Fruit fly (Drosophila melanogaster) whole organism, prepupa: ENCODE measurements around the gene Cpr66Cb.

Experiments
- Blimp-1 ChIP-seq: fragments of 200-800 bp; sonication (Bioruptor generic); optimal IDR thresholded peaks from 3 replicates; lab custom pipeline; 2017; ENCODE audit warnings: missing biosample characterization, missing genetic modification characterization, mild to moderate bottlenecking, moderate library complexity, missing genetic modification reagents
- CG10669 ChIP-seq: fragments of 200-800 bp; sonication (Bioruptor generic); optimal IDR thresholded peaks from 3 replicates; lab custom pipeline; 2018; ENCODE audit warnings: missing biosample characterization, mild to moderate bottlenecking, missing genetic modification characterization, moderate library complexity
- CG11294 ChIP-seq: fragments of 200-800 bp; sonication (Bioruptor generic); IDR thresholded peaks from 2 replicates; pipeline ENCODE4 v1.3.6; 2022; ENCODE audit warnings: missing biosample characterization, missing genetic modification characterization
- CG11762 ChIP-seq: fragments of 200-800 bp; sonication (Bioruptor generic); optimal IDR thresholded peaks from 3 replicates; lab custom pipeline; 2016; ENCODE audit warnings: missing biosample characterization, missing genetic modification characterization; ENCODE audit not compliant: insufficient read depth
- CG15336 ChIP-seq: fragments of 200-800 bp; sonication (Bioruptor generic); IDR thresholded peaks from 2 replicates; pipeline ENCODE4 v1.3.6; 2022; ENCODE audit warnings: missing biosample characterization, missing genetic modification characterization
- CG1621 ChIP-seq: fragments of 200-800 bp; sonication (Bioruptor generic); optimal IDR thresholded peaks from 3 replicates; lab custom pipeline; 2018; ENCODE audit warnings: missing biosample characterization, mild to moderate bottlenecking, missing genetic modification characterization
- CG16779 ChIP-seq: fragments of 200-800 bp; sonication (Bioruptor generic); optimal IDR thresholded peaks from 3 replicates; lab custom pipeline; 2017; ENCODE audit warnings: missing biosample characterization, mild to moderate bottlenecking, missing genetic modification characterization
- CG3032 ChIP-seq: fragments of 200-800 bp; optimal IDR thresholded peaks from 2 replicates; lab custom pipeline; 2019; ENCODE audit warnings: missing biosample characterization, mild to moderate bottlenecking, missing genetic modification characterization, moderate library complexity
- CG31627 ChIP-seq: fragments of 200-800 bp; sonication (Bioruptor generic); optimal IDR thresholded peaks from 3 replicates; lab custom pipeline; 2016; ENCODE audit warnings: missing biosample characterization, missing genetic modification characterization
- CG4318 ChIP-seq: fragments of 200-800 bp; sonication (Bioruptor generic); optimal IDR thresholded peaks from 3 replicates; lab custom pipeline; 2017; ENCODE audit warnings: missing biosample characterization, mild to moderate bottlenecking, missing genetic modification characterization
- CG6163 ChIP-seq: fragments of 200-800 bp; sonication (Bioruptor generic); IDR thresholded peaks from 3 replicates; pipeline ENCODE4 v1.3.6; 2022; ENCODE audit warnings: missing biosample characterization, missing genetic modification characterization
- CG6276 ChIP-seq: fragments of 200-800 bp; sonication (Bioruptor generic); optimal IDR thresholded peaks from 2 replicates; lab custom pipeline; 2017; ENCODE audit warnings: missing biosample characterization, mild to moderate bottlenecking, missing genetic modification characterization
- CG6792 ChIP-seq: fragments of 200-800 bp; sonication (Bioruptor generic); optimal IDR thresholded peaks from 3 replicates; lab custom pipeline; 2016; ENCODE audit warnings: missing biosample characterization, missing genetic modification characterization
- CG6808 ChIP-seq: fragments of 200-800 bp; sonication (Bioruptor generic); optimal IDR thresholded peaks from 3 replicates; lab custom pipeline; 2017; ENCODE audit warnings: missing biosample characterization, missing genetic modification characterization, mild to moderate bottlenecking, moderate library complexity, missing genetic modification reagents
- CG8319 ChIP-seq: fragments of 200-800 bp; sonication (Bioruptor generic); optimal IDR thresholded peaks from 3 replicates; lab custom pipeline; 2016; ENCODE audit warnings: missing biosample characterization, missing genetic modification characterization
- Eip75B ChIP-seq: fragments of 200-800 bp; sonication (Bioruptor generic); optimal IDR thresholded peaks from 3 replicates; lab custom pipeline; 2016; ENCODE audit warnings: missing biosample characterization, missing genetic modification characterization
- Eip78C ChIP-seq: fragments of 200-800 bp; sonication (Bioruptor generic); peaks from one replicate; lab custom pipeline; 2016; ENCODE audit warnings: missing biosample characterization, missing genetic modification characterization
- Ets21C ChIP-seq: fragments of 200-800 bp; sonication (Bioruptor generic); optimal IDR thresholded peaks from 3 replicates; lab custom pipeline; 2016; ENCODE audit warnings: missing biosample characterization, missing genetic modification characterization
- Ets96B ChIP-seq: fragments of 200-800 bp; optimal IDR thresholded peaks from 2 replicates; lab custom pipeline; 2019; ENCODE audit warnings: missing biosample characterization, mild to moderate bottlenecking, missing genetic modification characterization, moderate library complexity
- Hr38 ChIP-seq: sonication (Bioruptor generic); optimal IDR thresholded peaks from 2 replicates; lab custom pipeline; 2016; ENCODE audit warnings: missing biosample characterization, missing genetic modification characterization
- Hr39 ChIP-seq: fragments of 200-800 bp; sonication (Bioruptor generic); optimal IDR thresholded peaks from 2 replicates; lab custom pipeline; 2016; ENCODE audit warnings: missing biosample characterization, missing genetic modification characterization
- Hr4 ChIP-seq: fragments of 200-800 bp; sonication (Bioruptor generic); optimal IDR thresholded peaks from 3 replicates; lab custom pipeline; 2016; ENCODE audit warnings: missing biosample characterization, missing genetic modification characterization
- Met ChIP-seq: fragments of 200-800 bp; sonication (Bioruptor generic); optimal IDR thresholded peaks from 3 replicates; lab custom pipeline; 2016; ENCODE audit warnings: missing biosample characterization, missing genetic modification characterization
- OdsH ChIP-seq: fragments of 200-800 bp; sonication (Bioruptor generic); optimal IDR thresholded peaks from 3 replicates; lab custom pipeline; 2016; ENCODE audit warnings: missing biosample characterization, missing genetic modification characterization
- Smox ChIP-seq: fragments of 200-800 bp; sonication (Bioruptor generic); optimal IDR thresholded peaks from 3 replicates; lab custom pipeline; 2016; ENCODE audit warnings: missing biosample characterization, missing genetic modification characterization
- Sox102F ChIP-seq: fragments of 200-800 bp; sonication (Bioruptor generic); optimal IDR thresholded peaks from 2 replicates; lab custom pipeline; 2016; ENCODE audit warnings: missing biosample characterization, mild to moderate bottlenecking, missing genetic modification characterization
- Sox14 ChIP-seq: fragments of 200-800 bp; sonication (Bioruptor generic); optimal IDR thresholded peaks from 3 replicates; lab custom pipeline; 2016; ENCODE audit warnings: missing biosample characterization, missing genetic modification characterization
- Sox15 ChIP-seq: fragments of 200-800 bp; sonication (Bioruptor generic); optimal IDR thresholded peaks from 3 replicates; lab custom pipeline; 2016; ENCODE audit warnings: missing biosample characterization, missing genetic modification characterization
- achi ChIP-seq: fragments of 200-800 bp; sonication (Bioruptor generic); optimal IDR thresholded peaks from 3 replicates; lab custom pipeline; 2016; ENCODE audit warnings: missing biosample characterization, missing genetic modification characterization
- acj6 ChIP-seq: fragments of 200-800 bp; sonication (Bioruptor generic); optimal IDR thresholded peaks from 3 replicates; lab custom pipeline; 2016; ENCODE audit warnings: missing biosample characterization, missing genetic modification characterization
- cyc ChIP-seq: fragments of 200-800 bp; sonication (Bioruptor generic); optimal IDR thresholded peaks from 3 replicates; lab custom pipeline; 2016; ENCODE audit warnings: missing biosample characterization, missing genetic modification characterization
- dac ChIP-seq: fragments of 200-800 bp; sonication (Bioruptor generic); optimal IDR thresholded peaks from 2 replicates; lab custom pipeline; 2017; ENCODE audit warnings: missing biosample characterization, mild to moderate bottlenecking, missing genetic modification characterization
- dsx ChIP-seq: fragments of 200-800 bp; optimal IDR thresholded peaks from 3 replicates; lab custom pipeline; 2019; ENCODE audit warnings: missing biosample characterization, mild to moderate bottlenecking, missing genetic modification characterization, moderate library complexity; ENCODE audit not compliant: poor library complexity, severe bottlenecking
- eg ChIP-seq: fragments of 200-800 bp; sonication (Bioruptor generic); IDR thresholded peaks from 3 replicates; pipeline ENCODE4 v1.3.6; 2022; ENCODE audit warnings: missing biosample characterization, missing genetic modification characterization
- esn ChIP-seq: fragments of 200-800 bp; sonication (Bioruptor generic); optimal IDR thresholded peaks from 2 replicates; lab custom pipeline; 2016; ENCODE audit warnings: missing biosample characterization, mild to moderate bottlenecking, missing genetic modification characterization, moderate library complexity
- fd59A ChIP-seq: fragments of 200-800 bp; sonication (Bioruptor generic); optimal IDR thresholded peaks from 2 replicates; lab custom pipeline; 2017; ENCODE audit warnings: missing biosample characterization, mild to moderate bottlenecking, missing genetic modification characterization, missing genetic modification reagents
- fkh ChIP-seq: fragments of 200-800 bp; sonication (Bioruptor generic); optimal IDR thresholded peaks from 3 replicates; lab custom pipeline; 2017; ENCODE audit warnings: missing biosample characterization, mild to moderate bottlenecking, missing genetic modification characterization, moderate library complexity
- lz ChIP-seq: fragments of 200-800 bp; sonication (Bioruptor generic); optimal IDR thresholded peaks from 3 replicates; lab custom pipeline; 2016; ENCODE audit warnings: missing biosample characterization, missing genetic modification characterization
- net ChIP-seq: fragments of 200-800 bp; sonication (Bioruptor generic); optimal IDR thresholded peaks from 3 replicates; lab custom pipeline; 2016; ENCODE audit warnings: missing biosample characterization, missing genetic modification characterization
- pdm3 ChIP-seq: fragments of 200-800 bp; sonication (Bioruptor generic); optimal IDR thresholded peaks from 3 replicates; lab custom pipeline; 2016; ENCODE audit warnings: missing biosample characterization, missing genetic modification characterization
- salr ChIP-seq, 2 experiments: fragments of 200-800 bp; sonication (Bioruptor generic); optimal IDR thresholded peaks; 3 replicates each; lab custom pipeline; 2016 to 2018; ENCODE audit warnings: missing biosample characterization in 2 of 2, missing genetic modification characterization in 2 of 2, mild to moderate bottlenecking in 1 of 2
- spab ChIP-seq: fragments of 200-800 bp; sonication (Bioruptor generic); optimal IDR thresholded peaks from 2 replicates; lab custom pipeline; 2017; ENCODE audit warnings: missing biosample characterization, mild to moderate bottlenecking, missing genetic modification characterization, missing genetic modification reagents
- ss ChIP-seq, 2 experiments: fragments of 200-800 bp; sonication (Bioruptor generic); optimal IDR thresholded peaks; 2 replicates in 1 of 2; 3 replicates in 1 of 2; lab custom pipeline; 2017 to 2018; ENCODE audit warnings: mild to moderate bottlenecking in 2 of 2, missing biosample characterization in 2 of 2, missing genetic modification characterization in 2 of 2, moderate library complexity in 1 of 2
- svp ChIP-seq: fragments of 200-800 bp; sonication (Bioruptor generic); peaks from one replicate; lab custom pipeline; 2016; ENCODE audit warnings: missing biosample characterization, missing genetic modification characterization
- topi ChIP-seq: fragments of 200-800 bp; sonication (Bioruptor generic); optimal IDR thresholded peaks from 3 replicates; lab custom pipeline; 2016; ENCODE audit warnings: missing biosample characterization, missing genetic modification characterization
- vri ChIP-seq: fragments of 200-800 bp; sonication (Bioruptor generic); optimal IDR thresholded peaks from 3 replicates; lab custom pipeline; 2016; ENCODE audit warnings: missing biosample characterization, mild to moderate bottlenecking, missing genetic modification characterization

The Cpr66Cb gene

dm6 chr3L:8315141-8315816 is 21.2 kb upstream of the Cpr66Cb start, which contains the start of gene Cpsf6 (continued):
- TF ChIP-seq svp (GFP tag; lab: Kevin White, UChicago) (peak; percentile 61), Hr39 (GFP tag; lab: Kevin White, UChicago) (peak; percentile 48), Hr4 (GFP tag; lab: Kevin White, UChicago) (peak; percentile 61), eg (GFP tag; lab: Robert Waterston, UW) (peak; percentile 21; the same call in 1 of the 3 replicates), CG6792 (peak; percentile 15), Met (peak; percentile 62), dac (GFP tag; lab: Kevin White, UChicago) (no peak), Sox102F (peak; percentile 36), acj6 (peak; percentile 44), CG8319 (GFP tag; lab: Kevin White, UChicago) (no peak), lz (GFP tag; lab: Kevin White, UChicago) (peak; percentile 41), CG6163 (GFP tag; lab: Robert Waterston, UW) (no peak; the same call in 2 of the 3 replicates), Sox14 (GFP tag; lab: Kevin White, UChicago) (peak; percentile 51), CG6808 (GFP tag; lab: Kevin White, UChicago) (peak; percentile 8)
- TF ChIP-seq, all 60 proteins: peak for 35

DNA sequence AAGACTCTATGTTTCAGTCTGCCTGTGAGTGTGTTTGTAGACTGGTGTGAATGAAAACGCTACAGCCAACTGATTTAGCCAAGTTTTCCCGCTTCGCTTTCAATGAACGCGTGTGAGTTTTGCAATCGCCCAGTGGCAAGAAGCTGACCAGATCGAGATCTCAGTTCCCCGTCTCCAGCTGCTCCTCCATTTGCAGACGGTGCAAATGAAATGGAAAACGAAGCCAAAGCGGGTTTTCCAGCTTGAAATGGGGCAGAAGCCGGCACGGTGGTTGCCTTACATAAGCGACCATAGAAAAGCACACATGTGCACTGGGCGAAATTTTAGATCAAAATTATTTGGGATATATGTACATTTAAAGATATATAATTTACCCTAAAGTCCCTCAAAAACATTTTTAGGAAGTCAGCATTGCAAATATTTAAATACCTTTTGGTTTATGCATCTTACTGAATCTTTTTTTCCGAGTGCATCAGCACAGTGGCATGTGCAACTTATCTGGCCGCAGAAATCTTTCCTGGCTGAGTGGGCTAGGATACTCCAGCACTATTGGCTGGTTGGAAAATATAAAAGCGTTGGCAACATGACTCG is 17.5 kb upstream of the Cpr66Cb start, which contains the start of gene CG43059:
CG43059 (minus strand) TSS at position 51 of the 591 bp plus-strand sequence.
- TF ChIP-seq Eip75B = peak; percentile 32
- TF ChIP-seq achi (GFP tag; lab: Kevin White, UChicago) = peak; percentile 64
- no peak for TF ChIP-seq Met
- TF ChIP-seq CG6163 (GFP tag; lab: Robert Waterston, UW) = peak; percentile 87
- peak; percentile 45 for TF ChIP-seq net (GFP tag; lab: Kevin White, UChicago)
- TF ChIP-seq CG31627 (GFP tag; lab: Kevin White, UChicago) = no peak
- TF ChIP-seq Ets96B (tag; lab: Kevin White, UChicago) = no peak
- TF ChIP-seq Ets21C = no peak
- TF ChIP-seq CG16779 (tag; lab: Kevin White, UChicago) = peak; percentile 11
- TF ChIP-seq Sox102F = no peak
- TF ChIP-seq ss (GFP tag; optimal IDR thresholded peaks at IDR 0.05; lab: Kevin White, UChicago) = no peak
- peak; percentile 94 for TF ChIP-seq CG15336 (GFP tag; lab: Robert Waterston, UW)
- no peak for TF ChIP-seq fkh
- TF ChIP-seq topi (GFP tag; lab: Kevin White, UChicago) = no peak
- TF ChIP-seq cyc (GFP tag; lab: Kevin White, UChicago) = no peak
- no peak for TF ChIP-seq CG1621
- no peak for TF ChIP-seq CG3032 (tag; lab: Kevin White, UChicago)
- peak; percentile 27 for TF ChIP-seq Sox14 (GFP tag; lab: Kevin White, UChicago)
- TF ChIP-seq acj6 = peak; percentile 38
- peak; percentile 65 for TF ChIP-seq CG4318 (GFP tag; lab: Kevin White, UChicago)
- no peak for TF ChIP-seq dsx (GFP tag; lab: Kevin White, UChicago)
- no peak for TF ChIP-seq vri (GFP tag; lab: Kevin White, UChicago)
- TF ChIP-seq CG6276 = peak; percentile 91
- peak; percentile 93 for TF ChIP-seq eg (GFP tag; lab: Robert Waterston, UW)
- peak; percentile 68 for TF ChIP-seq Eip78C (GFP tag; lab: Kevin White, UChicago)
- TF ChIP-seq CG11294 (GFP tag; lab: Robert Waterston, UW) = peak; percentile 78
- no peak for TF ChIP-seq esn (GFP tag; lab: Kevin White, UChicago)
- TF ChIP-seq spab (GFP tag; lab: Kevin White, UChicago) = no peak
- no peak for TF ChIP-seq Hr38 (GFP tag; lab: Kevin White, UChicago)
- peak; percentile 82 for TF ChIP-seq Hr4 (GFP tag; lab: Kevin White, UChicago)
- no peak for TF ChIP-seq CG11762 (GFP tag; lab: Kevin White, UChicago)
- TF ChIP-seq salr (GFP tag; optimal IDR thresholded peaks at IDR 0.05; lab: Kevin White, UChicago) = peak in 1 of 2 experiments; percentile 34
- peak; percentile 50 for TF ChIP-seq OdsH
- TF ChIP-seq Blimp-1 (GFP tag; lab: Kevin White, UChicago) = no peak
- TF ChIP-seq Sox15 (GFP tag; lab: Kevin White, UChicago) = no peak
- no peak for TF ChIP-seq Smox (GFP tag; lab: Kevin White, UChicago)
- TF ChIP-seq CG6792 = no peak
- peak; percentile 54 for TF ChIP-seq dac (GFP tag; lab: Kevin White, UChicago)
- peak; percentile 52 for TF ChIP-seq pdm3 (GFP tag; lab: Kevin White, UChicago)
- no peak for TF ChIP-seq CG10669 (GFP tag; lab: Kevin White, UChicago)
- no peak for TF ChIP-seq fd59A
